Worm (Caenorhabditis elegans) whole organism, young adult: ENCODE data around the gene set-4.

Experiments used
- B0261.1 ChIP-seq: sonication (generic microtip); optimal IDR thresholded peaks from 2 replicates; lab custom pipeline; 2016; ENCODE audit warnings: mild to moderate bottlenecking, missing genetic modification characterization, moderate library complexity, missing compliant biosample characterization
- B0336.3 ChIP-seq: fragments of 200-800 bp; sonication (Bioruptor generic); IDR thresholded peaks from 2 replicates; pipeline ENCODE4 v1.3.6; 2022; ENCODE audit warnings: missing genetic modification characterization, missing compliant biosample characterization
- F22D6.2 ChIP-seq: sonication (generic microtip); optimal IDR thresholded peaks from 2 replicates; lab custom pipeline; 2016; ENCODE audit warnings: mild to moderate bottlenecking, missing genetic modification characterization, missing compliant biosample characterization
- F57C9.4 ChIP-seq: sonication (generic microtip); optimal IDR thresholded peaks from 2 replicates; lab custom pipeline; 2017; ENCODE audit warnings: mild to moderate bottlenecking, missing genetic modification characterization, missing compliant biosample characterization
- K11D2.4 ChIP-seq: fragments of 200-800 bp; sonication (Bioruptor generic); IDR thresholded peaks from 2 replicates; pipeline ENCODE4 v1.3.6; 2022; ENCODE audit warnings: missing genetic modification reagents, missing genetic modification characterization, missing compliant biosample characterization
- Y53F4B.3 ChIP-seq: fragments of 200-800 bp; sonication (Bioruptor generic); IDR thresholded peaks from 2 replicates; pipeline ENCODE4 v1.3.6; 2022; ENCODE audit warnings: missing genetic modification reagents, missing genetic modification characterization, missing compliant biosample characterization
- Y56A3A.18 ChIP-seq: fragments of 200-800 bp; sonication (Bioruptor generic); IDR thresholded peaks from 2 replicates; pipeline ENCODE4 v1.3.6; 2022; ENCODE audit warnings: missing genetic modification reagents, missing genetic modification characterization, missing compliant biosample characterization
- Y79H2A.3 ChIP-seq: fragments of 200-800 bp; sonication (Bioruptor generic); conservative IDR thresholded peaks from 2 replicates; pipeline ENCODE4 v1.3.6; 2022; ENCODE audit warnings: missing genetic modification reagents, missing genetic modification characterization, missing compliant biosample characterization
- atf-7 ChIP-seq: sonication (generic microtip); optimal IDR thresholded peaks from 2 replicates; lab custom pipeline; 2017; ENCODE audit warnings: mild to moderate bottlenecking, missing genetic modification characterization, missing compliant biosample characterization
- athp-1 ChIP-seq: sonication (generic microtip); optimal IDR thresholded peaks from 2 replicates; lab custom pipeline; 2017; ENCODE audit warnings: mild to moderate bottlenecking, missing genetic modification characterization, missing compliant biosample characterization
- attf-5 ChIP-seq: fragments of 200-800 bp; sonication (Bioruptor generic); optimal IDR thresholded peaks from 2 replicates; lab custom pipeline; 2018; ENCODE audit warnings: mild to moderate bottlenecking, missing genetic modification characterization, missing compliant biosample characterization
- bed-1 ChIP-seq: fragments of 200-800 bp; sonication (Bioruptor generic); IDR thresholded peaks from 2 replicates; pipeline ENCODE4 v1.3.6; 2022; ENCODE audit warnings: missing genetic modification reagents, missing genetic modification characterization, missing compliant biosample characterization
- ccch-3 ChIP-seq: fragments of 200-800 bp; sonication (Bioruptor generic); optimal IDR thresholded peaks from 2 replicates; lab custom pipeline; 2018; ENCODE audit warnings: mild to moderate bottlenecking, missing genetic modification characterization, missing compliant biosample characterization
- cebp-1 ChIP-seq, 2 experiments: fragments of 200-800 bp in 1 of 2; sonication (Bioruptor generic) in 1 of 2; sonication (generic microtip) in 1 of 2; IDR thresholded peaks in 1 of 2; optimal IDR thresholded peaks in 1 of 2; 2 replicates each; pipeline versions ENCODE4 v1.3.6 to Lab custom; 2017 to 2022; ENCODE audit warnings: missing compliant biosample characterization in 2 of 2, missing genetic modification characterization in 2 of 2, mild to moderate bottlenecking in 1 of 2, missing genetic modification reagents in 1 of 2, moderate library complexity in 1 of 2
- ceh-27 ChIP-seq: fragments of 200-800 bp; sonication (Bioruptor generic); optimal IDR thresholded peaks from 2 replicates; lab custom pipeline; 2018; ENCODE audit warnings: mild to moderate bottlenecking, missing genetic modification characterization, moderate library complexity, missing compliant biosample characterization
- die-1 ChIP-seq: sonication (generic microtip); optimal IDR thresholded peaks from 2 replicates; lab custom pipeline; 2016; ENCODE audit warnings: missing genotype, mild to moderate bottlenecking, missing genetic modification characterization, missing compliant biosample characterization
- dox-1 ChIP-seq: fragments of 200-800 bp; sonication (Bioruptor generic); IDR thresholded peaks from 2 replicates; pipeline ENCODE4 v1.3.6; 2022; ENCODE audit warnings: missing genetic modification reagents, missing genetic modification characterization, missing compliant biosample characterization
- dpff-1 ChIP-seq: sonication (generic microtip); optimal IDR thresholded peaks from 2 replicates; lab custom pipeline; 2017; ENCODE audit warnings: mild to moderate bottlenecking, missing genetic modification characterization, missing compliant biosample characterization
- ets-4 ChIP-seq: fragments of 200-800 bp; sonication (Bioruptor generic); optimal IDR thresholded peaks from 2 replicates; lab custom pipeline; 2018; ENCODE audit warnings: mild to moderate bottlenecking, missing genetic modification characterization, missing compliant biosample characterization
- hlh-12 ChIP-seq: sonication (generic microtip); optimal IDR thresholded peaks from 2 replicates; lab custom pipeline; 2016; ENCODE audit warnings: missing genetic modification characterization, missing compliant biosample characterization
- lag-1 ChIP-seq: fragments of 200-800 bp; sonication (Bioruptor generic); IDR thresholded peaks from 2 replicates; pipeline ENCODE4 v1.3.6; 2022; ENCODE audit warnings: missing genetic modification reagents, missing genetic modification characterization, missing compliant biosample characterization
- let-607 ChIP-seq, 2 experiments: fragments of 200-800 bp in 1 of 2; sonication (Bioruptor generic) in 1 of 2; sonication (generic microtip) in 1 of 2; optimal IDR thresholded peaks; 2 replicates each; lab custom pipeline; 2016 to 2018; ENCODE audit warnings: mild to moderate bottlenecking in 2 of 2, missing compliant biosample characterization in 2 of 2, missing genetic modification characterization in 2 of 2, moderate library complexity in 2 of 2, missing genotype in 1 of 2
- madf-3 ChIP-seq: fragments of 200-800 bp; sonication (Bioruptor generic); IDR thresholded peaks from 2 replicates; pipeline ENCODE4 v1.3.6; 2022; ENCODE audit warnings: missing genetic modification reagents, missing genetic modification characterization, missing compliant biosample characterization
- madf-6 ChIP-seq: fragments of 200-800 bp; sonication (Bioruptor generic); IDR thresholded peaks from 2 replicates; pipeline ENCODE4 v1.3.6; 2022; ENCODE audit warnings: missing genetic modification reagents, missing genetic modification characterization, missing compliant biosample characterization
- madf-8 ChIP-seq: fragments of 200-800 bp; sonication (Bioruptor generic); conservative IDR thresholded peaks from 2 replicates; pipeline ENCODE4 v1.3.6; 2022; ENCODE audit warnings: missing genetic modification reagents, missing genetic modification characterization, missing compliant biosample characterization
- mcd-1 ChIP-seq: fragments of 200-800 bp; sonication (Bioruptor generic); IDR thresholded peaks from 2 replicates; pipeline ENCODE4 v1.3.6; 2022; ENCODE audit warnings: missing genetic modification reagents, missing genetic modification characterization, missing compliant biosample characterization
- mel-28 ChIP-seq: sonication (generic microtip); optimal IDR thresholded peaks from 2 replicates; lab custom pipeline; 2016; ENCODE audit warnings: borderline replicate concordance, mild to moderate bottlenecking, missing genetic modification characterization, missing compliant biosample characterization
- nfya-2 ChIP-seq: fragments of 200-800 bp; sonication (Bioruptor generic); IDR thresholded peaks from 2 replicates; pipeline ENCODE4 v1.3.6; 2022; ENCODE audit warnings: missing genetic modification reagents, missing genetic modification characterization, missing compliant biosample characterization
- nhr-27 ChIP-seq: fragments of 200-800 bp; sonication (Bioruptor generic); optimal IDR thresholded peaks from 2 replicates; lab custom pipeline; 2018; ENCODE audit warnings: mild to moderate bottlenecking, missing genetic modification characterization, moderate library complexity, missing compliant biosample characterization
- nhr-80 ChIP-seq: sonication (generic microtip); optimal IDR thresholded peaks from 2 replicates; lab custom pipeline; 2016; ENCODE audit warnings: missing genetic modification characterization, missing compliant biosample characterization
- rcor-1 ChIP-seq: fragments of 200-800 bp; sonication (Bioruptor generic); IDR thresholded peaks from 2 replicates; pipeline ENCODE4 v1.3.6; 2022; ENCODE audit warnings: missing genetic modification reagents, missing genetic modification characterization, missing compliant biosample characterization
- rec-8 ChIP-seq, 2 experiments: sonication (generic microtip); optimal IDR thresholded peaks; 2 replicates each; lab custom pipeline; 2016; ENCODE audit warnings: mild to moderate bottlenecking in 2 of 2, missing genetic modification characterization in 2 of 2, missing genetic modification reagents in 2 of 2, missing genotype in 2 of 2, missing biosample characterization in 1 of 2, missing compliant biosample characterization in 1 of 2, moderate library complexity in 1 of 2
- sdz-38 ChIP-seq: sonication (generic microtip); optimal IDR thresholded peaks from 2 replicates; lab custom pipeline; 2016; ENCODE audit warnings: missing genotype, missing genetic modification characterization, missing compliant biosample characterization
- snpc-1.3 ChIP-seq: sonication (generic microtip); optimal IDR thresholded peaks from 2 replicates; lab custom pipeline; 2017; ENCODE audit warnings: missing genetic modification characterization, mild to moderate bottlenecking, missing compliant biosample characterization, antibody characterized with exemption, moderate library complexity, missing genotype, missing genetic modification reagents; ENCODE audit not compliant: insufficient read depth
- tbp1 ChIP-seq: fragments of 200-800 bp; sonication (Bioruptor generic); optimal IDR thresholded peaks from 2 replicates; lab custom pipeline; 2018; ENCODE audit warnings: mild to moderate bottlenecking, missing genetic modification characterization, missing compliant biosample characterization
- tbx-9 ChIP-seq: sonication (generic microtip); optimal IDR thresholded peaks from 2 replicates; lab custom pipeline; 2016; ENCODE audit warnings: borderline replicate concordance, missing genetic modification characterization, inconsistent platforms, missing compliant biosample characterization
- xnd-1 ChIP-seq: sonication (generic microtip); optimal IDR thresholded peaks from 2 replicates; lab custom pipeline; 2016; ENCODE audit warnings: missing genotype, missing genetic modification reagents, missing genetic modification characterization, missing compliant biosample characterization
- zim-3 ChIP-seq: sonication (generic microtip); optimal IDR thresholded peaks from 2 replicates; lab custom pipeline; 2017; ENCODE audit warnings: mild to moderate bottlenecking, missing genetic modification characterization, moderate library complexity, missing compliant biosample characterization
- ztf-18 ChIP-seq: sonication (generic microtip); optimal IDR thresholded peaks from 2 replicates; lab custom pipeline; 2016; ENCODE audit warnings: missing genotype, mild to moderate bottlenecking, missing genetic modification characterization, missing compliant biosample characterization
- ztf-22 ChIP-seq: fragments of 200-800 bp; sonication (Bioruptor generic); optimal IDR thresholded peaks from 2 replicates; lab custom pipeline; 2018; ENCODE audit warnings: mild to moderate bottlenecking, missing genetic modification characterization, moderate library complexity, missing compliant biosample characterization
- ztf-25 ChIP-seq: fragments of 200-800 bp; sonication (Bioruptor generic); IDR thresholded peaks from 2 replicates; pipeline ENCODE4 v1.3.6; 2022; ENCODE audit warnings: missing genetic modification reagents, missing genetic modification characterization, missing compliant biosample characterization

Gene set-4

DNA sequence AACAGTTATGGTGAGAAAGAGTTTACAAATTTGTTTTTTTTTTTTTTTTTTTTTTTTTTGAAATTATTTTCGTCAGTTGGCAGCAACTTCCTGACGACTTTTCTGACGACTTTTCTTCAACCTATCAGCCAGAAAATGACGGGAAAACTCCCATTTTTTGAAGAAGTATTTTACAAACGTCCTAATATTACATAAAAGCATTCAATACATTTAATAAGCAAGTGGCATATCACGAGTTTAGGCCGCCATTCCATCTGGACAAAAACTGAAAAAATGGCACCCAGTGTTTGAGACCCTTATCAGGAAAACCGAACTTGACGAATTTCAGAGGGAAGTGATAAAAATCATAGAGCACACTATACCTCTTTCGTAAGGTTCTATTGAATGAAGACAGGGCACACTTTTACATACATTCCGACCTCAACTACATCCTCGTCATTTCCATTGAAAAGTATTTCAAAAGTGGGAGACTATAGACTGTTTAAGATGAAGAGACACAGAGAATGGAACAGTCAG is 3.7 kb upstream of the set-4 start:
- no peak for TF ChIP-seq cebp-1 (GFP tag; IDR thresholded peaks at IDR 0.05; lab: Robert Waterston, UW)
- peak; percentile 25 for TF ChIP-seq cebp-1 (tag; optimal IDR thresholded peaks at IDR 0.05; lab: Kevin White, UChicago)
- peak; percentile 62 for TF ChIP-seq nhr-80 (tag; lab: Kevin White, UChicago)
- no peak for TF ChIP-seq die-1 (tag; lab: Kevin White, UChicago)
- TF ChIP-seq, all 124 proteins: peak for 2

DNA sequence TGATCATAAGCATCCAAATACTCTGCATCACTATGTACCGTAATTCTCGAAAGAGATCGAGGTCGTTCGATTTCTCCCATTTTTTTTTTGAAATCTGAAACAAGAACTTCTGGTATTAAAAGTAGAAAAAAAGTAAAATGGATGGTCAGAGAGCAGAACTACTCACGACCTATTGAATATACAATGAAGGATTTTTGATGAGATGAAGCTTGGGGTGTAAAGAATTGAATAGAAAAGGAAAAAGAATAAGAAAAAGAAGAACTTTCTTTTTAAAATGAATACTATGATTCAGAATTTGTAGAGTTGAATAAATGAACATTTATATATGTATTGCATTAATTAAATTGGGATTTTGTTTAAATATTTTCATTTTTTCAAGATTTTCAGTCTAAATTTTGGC is 2.7 kb upstream of the set-4 start, which contains the start of gene ttc-39B:
ttc-39B (minus strand) TSS at position 101 of the 400 bp plus-strand sequence.
- TF ChIP-seq sdz-38 (tag; lab: Kevin White, UChicago) (no peak), cebp-1 (GFP tag; IDR thresholded peaks at IDR 0.05; lab: Robert Waterston, UW) (no peak), cebp-1 (tag; optimal IDR thresholded peaks at IDR 0.05; lab: Kevin White, UChicago) (no peak), ztf-18 (no peak), ccch-3 (GFP tag; lab: Kevin White, UChicago) (no peak), rcor-1 (GFP tag; lab: Robert Waterston, UW) (no peak), zim-3 (tag; lab: Kevin White, UChicago) (no peak), tbx-9 (tag; lab: Kevin White, UChicago) (no peak), tbp1 (GFP tag; lab: Kevin White, UChicago) (no peak), mel-28 (tag; lab: Kevin White, UChicago) (no peak), bed-1 (no peak), rec-8 (tag; optimal IDR thresholded peaks at IDR 0.05; lab: Kevin White, UChicago) (no peak), F22D6.2 (no peak), mcd-1 (no peak), ceh-27 (GFP tag; lab: Kevin White, UChicago) (no peak), dpff-1 (tag; lab: Kevin White, UChicago) (no peak), F57C9.4 (no peak), hlh-12 (tag; lab: Kevin White, UChicago) (no peak), Y56A3A.18 (GFP tag; lab: Robert Waterston, UW) (no peak), madf-6 (GFP tag; lab: Robert Waterston, UW) (no peak), athp-1 (tag; lab: Kevin White, UChicago) (no peak)

DNA sequence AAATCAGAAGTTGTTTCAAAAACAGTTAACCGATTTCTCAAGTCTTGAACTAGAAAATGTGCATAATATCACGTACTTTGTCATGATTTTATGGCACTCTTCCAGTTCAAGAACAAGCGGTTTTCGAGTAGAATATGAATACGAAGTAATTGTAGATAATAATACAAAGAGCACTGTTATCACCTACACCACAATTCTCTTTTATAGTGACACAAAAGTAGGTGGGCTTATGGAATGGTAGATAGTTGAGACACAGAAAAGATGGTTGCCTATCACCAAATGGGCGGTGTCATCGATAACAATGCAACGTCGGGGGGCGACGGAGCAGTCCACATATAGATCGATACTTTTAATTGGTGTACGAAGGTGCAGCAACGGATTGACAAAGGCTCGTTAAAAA is 2.5 kb downstream of the set-4 start:
- TF ChIP-seq snpc-1.3 (tag; lab: Kevin White, UChicago) (no peak), nhr-80 (tag; lab: Kevin White, UChicago) (peak; percentile 98), lag-1 (GFP tag; lab: Robert Waterston, UW) (no peak), dox-1 (GFP tag; lab: Robert Waterston, UW) (peak; percentile 56; the same call in 1 of the 2 replicates), Y53F4B.3 (GFP tag; lab: Robert Waterston, UW) (no peak), ztf-25 (GFP tag; lab: Robert Waterston, UW) (no peak), ztf-22 (GFP tag; lab: Kevin White, UChicago) (peak; percentile 62), ztf-18 (peak; percentile 37), mcd-1 (no peak), ets-4 (GFP tag; lab: Kevin White, UChicago) (peak; percentile 88), Y79H2A.3 (no peak), K11D2.4 (no peak), madf-8 (GFP tag; lab: Robert Waterston, UW) (no peak), bed-1 (no peak), xnd-1 (no peak), B0261.1 (tag; lab: Kevin White, UChicago) (no peak), B0336.3 (GFP tag; lab: Robert Waterston, UW) (no peak), madf-3 (GFP tag; lab: Robert Waterston, UW) (no peak), nhr-27 (tag; lab: Kevin White, UChicago) (no peak), let-607 (tag; optimal IDR thresholded peaks at IDR 0.05; lab: Kevin White, UChicago) (peak in 1 of 2 experiments; percentile 30), atf-7 (peak; percentile 36), sdz-38 (tag; lab: Kevin White, UChicago) (no peak), nfya-2 (no peak), attf-5 (GFP tag; lab: Kevin White, UChicago) (peak; percentile 2)
